Worm (Caenorhabditis elegans) whole organism, L1 larva: ENCODE data around the gene nep-20.

Experiments used
- C04F5.9 ChIP-seq: sonication (generic microtip); optimal IDR thresholded peaks from 2 replicates; lab custom pipeline; 2016; ENCODE audit warnings: missing genetic modification characterization, missing compliant biosample characterization
- C34B4.2 ChIP-seq: sonication (generic microtip); optimal IDR thresholded peaks from 2 replicates; lab custom pipeline; 2017; ENCODE audit warnings: mild to moderate bottlenecking, missing genetic modification characterization, missing compliant biosample characterization
- aly-2 ChIP-seq: fragments of 150-350 bp; optimal IDR thresholded peaks from 2 replicates; lab custom pipeline; 2014; ENCODE audit warnings: missing biosample characterization, missing genetic modification characterization
- blmp-1 ChIP-seq: fragments of 150-350 bp; optimal IDR thresholded peaks from 2 replicates; lab custom pipeline; 2014; ENCODE audit warnings: missing biosample characterization, missing genetic modification characterization
- ceh-82 ChIP-seq, 3 experiments: fragments of 150-350 bp in 1 of 3; sonication (generic microtip) in 2 of 3; optimal IDR thresholded peaks; 2 replicates each; lab custom pipeline; 2014 to 2017; ENCODE audit warnings: missing biosample characterization in 3 of 3, missing genetic modification characterization in 3 of 3
- ceh-90 ChIP-seq: sonication (generic microtip); optimal IDR thresholded peaks from 2 replicates; lab custom pipeline; 2016; ENCODE audit warnings: missing genetic modification characterization, missing compliant biosample characterization
- efl-1 ChIP-seq, 4 experiments: fragments of 150-350 bp; optimal IDR thresholded peaks in 3 of 4; peaks in 1 of 4; 1 replicate in 1 of 4; 2 replicates in 3 of 4; lab custom pipeline; 2014; ENCODE audit warnings: missing biosample characterization in 2 of 4, missing genetic modification characterization in 2 of 4, missing genetic modification reagents in 2 of 4
- efl-3 ChIP-seq: fragments of 200-800 bp; sonication (Bioruptor generic); optimal IDR thresholded peaks from 2 replicates; lab custom pipeline; 2018; ENCODE audit warnings: mild to moderate bottlenecking, missing genetic modification characterization, missing compliant biosample characterization
- egl-13 ChIP-seq: sonication (generic microtip); optimal IDR thresholded peaks from 2 replicates; lab custom pipeline; 2016; ENCODE audit warnings: missing genotype, missing genetic modification reagents, missing genetic modification characterization, missing compliant biosample characterization
- egl-27 ChIP-seq, 2 experiments: fragments of 150-350 bp in 1 of 2; sonication (generic microtip); optimal IDR thresholded peaks; 3 replicates each; lab custom pipeline; 2017 to 2018; ENCODE audit warnings: missing biosample characterization in 2 of 2, missing genetic modification characterization in 2 of 2, missing genetic modification reagents in 2 of 2
- elt-2 ChIP-seq: sonication (generic microtip); optimal IDR thresholded peaks from 2 replicates; lab custom pipeline; 2016; ENCODE audit warnings: missing genetic modification characterization, mild to moderate bottlenecking, inconsistent platforms, missing compliant biosample characterization, missing genetic modification reagents
- ets-5 ChIP-seq: fragments of 200-800 bp; sonication (Bioruptor generic); IDR thresholded peaks from 2 replicates; pipeline ENCODE4 v1.3.6; 2022; ENCODE audit warnings: missing genetic modification characterization, missing compliant biosample characterization
- fkh-10 ChIP-seq: sonication (generic microtip); optimal IDR thresholded peaks from 2 replicates; lab custom pipeline; 2017; ENCODE audit warnings: missing biosample characterization, missing genetic modification reagents, missing genetic modification characterization
- fkh-8 ChIP-seq: sonication (generic microtip); optimal IDR thresholded peaks from 2 replicates; lab custom pipeline; 2016; ENCODE audit warnings: mild to moderate bottlenecking, missing genetic modification characterization, missing compliant biosample characterization
- grh-1 ChIP-seq: fragments of 200-800 bp; sonication (Bioruptor generic); IDR thresholded peaks from 2 replicates; pipeline ENCODE4 v1.3.6; 2022; ENCODE audit warnings: missing genetic modification reagents, missing genetic modification characterization, missing compliant biosample characterization
- hlh-4 ChIP-seq: sonication (generic microtip); optimal IDR thresholded peaks from 2 replicates; lab custom pipeline; 2016; ENCODE audit warnings: mild to moderate bottlenecking, missing genetic modification characterization, missing compliant biosample characterization
- irx-1 ChIP-seq: sonication (generic microtip); optimal IDR thresholded peaks from 2 replicates; lab custom pipeline; 2016; ENCODE audit warnings: missing genetic modification characterization, missing compliant biosample characterization
- jun-1 ChIP-seq: fragments of 150-350 bp; optimal IDR thresholded peaks from 2 replicates; lab custom pipeline; 2014; ENCODE audit warnings: missing biosample characterization, missing genetic modification reagents, missing genetic modification characterization
- lin-14 ChIP-seq: fragments of 200-800 bp; sonication (Bioruptor generic); optimal IDR thresholded peaks from 2 replicates; lab custom pipeline; 2018; ENCODE audit warnings: mild to moderate bottlenecking, missing genetic modification characterization, moderate library complexity, missing compliant biosample characterization
- lin-15B ChIP-seq: fragments of 150-350 bp; sonication (generic microtip); optimal IDR thresholded peaks from 3 replicates; lab custom pipeline; 2014; ENCODE audit warnings: missing biosample characterization, missing genetic modification characterization
- lin-35 ChIP-seq, 2 experiments: fragments of 150-350 bp; optimal IDR thresholded peaks; 2 replicates each; lab custom pipeline; 2014; ENCODE audit warnings: missing biosample characterization in 2 of 2, missing genetic modification characterization in 2 of 2, missing genetic modification reagents in 2 of 2
- lsy-2 ChIP-seq, 2 experiments: fragments of 150-350 bp; optimal IDR thresholded peaks; 2 replicates each; lab custom pipeline; 2014; ENCODE audit warnings: missing biosample characterization in 2 of 2, missing genetic modification characterization in 2 of 2
- mef-2 ChIP-seq: fragments of 150-350 bp; optimal IDR thresholded peaks from 2 replicates; lab custom pipeline; 2014; ENCODE audit warnings: missing biosample characterization, missing genetic modification characterization
- nhr-19 ChIP-seq: fragments of 200-800 bp; sonication (Bioruptor generic); conservative IDR thresholded peaks from 2 replicates; pipeline ENCODE4 v1.3.6; 2022; ENCODE audit warnings: missing genetic modification characterization, missing compliant biosample characterization
- nhr-20 ChIP-seq: sonication (generic microtip); optimal IDR thresholded peaks from 2 replicates; lab custom pipeline; 2016; ENCODE audit warnings: mild to moderate bottlenecking, missing genetic modification characterization, missing compliant biosample characterization
- nhr-71 ChIP-seq: sonication (generic microtip); optimal IDR thresholded peaks from 2 replicates; lab custom pipeline; 2016; ENCODE audit warnings: mild to moderate bottlenecking, missing genetic modification characterization, moderate library complexity, missing compliant biosample characterization
- nhr-76 ChIP-seq: sonication (generic microtip); optimal IDR thresholded peaks from 2 replicates; lab custom pipeline; 2017; ENCODE audit warnings: missing biosample characterization, missing genetic modification characterization
- nhr-77 ChIP-seq: fragments of 150-350 bp; optimal IDR thresholded peaks from 2 replicates; lab custom pipeline; 2014; ENCODE audit warnings: missing biosample characterization, missing genetic modification characterization
- nhr-84 ChIP-seq: sonication (generic microtip); optimal IDR thresholded peaks from 2 replicates; lab custom pipeline; 2017; ENCODE audit warnings: missing biosample characterization, missing genetic modification characterization
- nhr-90 ChIP-seq: sonication (generic microtip); optimal IDR thresholded peaks from 2 replicates; lab custom pipeline; 2016; ENCODE audit warnings: mild to moderate bottlenecking, missing genetic modification characterization, missing compliant biosample characterization; ENCODE audit not compliant: poor library complexity
- snpc-4 ChIP-seq: fragments of 150-350 bp; optimal IDR thresholded peaks from 2 replicates; lab custom pipeline; 2014; ENCODE audit warnings: missing biosample characterization, missing genetic modification characterization
- sptf-1 ChIP-seq: fragments of 150-350 bp; optimal IDR thresholded peaks from 2 replicates; lab custom pipeline; 2014; ENCODE audit warnings: missing biosample characterization, missing genetic modification characterization
- sup-37 ChIP-seq: fragments of 200-800 bp; sonication (Bioruptor generic); optimal IDR thresholded peaks from 2 replicates; lab custom pipeline; 2018; ENCODE audit warnings: mild to moderate bottlenecking, missing genetic modification characterization, missing compliant biosample characterization
- swsn-7 ChIP-seq: sonication (generic microtip); optimal IDR thresholded peaks from 2 replicates; lab custom pipeline; 2016; ENCODE audit warnings: missing genetic modification characterization, missing compliant biosample characterization
- tlp-1 ChIP-seq: fragments of 150-350 bp; optimal IDR thresholded peaks from 2 replicates; lab custom pipeline; 2014; ENCODE audit warnings: missing biosample characterization, missing genetic modification characterization
- unc-130 ChIP-seq: fragments of 150-350 bp; optimal IDR thresholded peaks from 2 replicates; lab custom pipeline; 2017; ENCODE audit warnings: missing biosample characterization, missing genetic modification characterization, inconsistent platforms
- unc-98 ChIP-seq: fragments of 200-800 bp; sonication (Bioruptor generic); IDR thresholded peaks from 2 replicates; pipeline ENCODE4 v1.3.6; 2022; ENCODE audit warnings: missing genetic modification characterization, missing compliant biosample characterization
- vab-15 ChIP-seq: sonication (generic microtip); optimal IDR thresholded peaks from 2 replicates; lab custom pipeline; 2017; ENCODE audit warnings: missing genotype, mild to moderate bottlenecking, missing genetic modification characterization, missing compliant biosample characterization
- xbp-1 ChIP-seq: sonication (generic microtip); optimal IDR thresholded peaks from 2 replicates; lab custom pipeline; 2016; ENCODE audit warnings: missing genetic modification characterization, missing compliant biosample characterization

Gene nep-20

DNA sequence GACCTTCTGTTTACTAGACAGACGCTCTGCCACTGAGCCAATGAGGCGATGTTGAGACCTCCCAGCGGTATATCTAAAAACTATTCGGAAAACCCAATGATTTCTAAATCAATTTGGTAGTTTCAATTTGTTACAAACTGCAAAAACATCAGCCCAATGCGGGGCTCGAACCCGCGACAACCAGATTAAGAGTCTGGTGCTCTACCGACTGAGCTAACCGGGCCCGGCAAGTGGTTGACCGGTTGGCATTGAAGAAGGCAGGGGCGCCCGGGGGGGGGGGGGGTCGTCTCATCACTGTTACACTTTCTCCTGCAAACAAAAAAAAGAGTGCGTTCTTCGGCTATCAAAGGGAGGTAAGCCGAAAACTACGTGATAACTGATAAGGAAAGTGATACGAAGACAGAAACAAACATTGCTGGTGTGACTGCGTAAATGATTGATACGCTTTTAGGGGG is 43.9 kb upstream of the nep-20 start (continued):
- TF ChIP-seq aly-2 (tag; lab: Kevin White, UChicago) = no peak
- peak; percentile 62 for TF ChIP-seq tlp-1 (tag; lab: Kevin White, UChicago)
- peak; percentile 6 for TF ChIP-seq jun-1
- peak; percentile 60 for TF ChIP-seq nhr-71 (tag; lab: Kevin White, UChicago)
- no peak for TF ChIP-seq C04F5.9
- TF ChIP-seq unc-130 (tag; lab: Kevin White, UChicago) = no peak
- TF ChIP-seq lin-35 (GFP tag; optimal IDR thresholded peaks at IDR 0.05; lab: Kevin White, UChicago) = peak in 1 of 2 experiments; percentile 54
- no peak for TF ChIP-seq ets-5
- peak in 1 of 2 experiments; percentile 20 for TF ChIP-seq efl-1 (optimal IDR thresholded peaks at IDR 0.05; lab: Kevin White, UChicago)
- no peak for TF ChIP-seq efl-1 (GFP tag; optimal IDR thresholded peaks at IDR 0.05 in 1 of 2; lab: Kevin White, UChicago)
- peak; percentile 60 for TF ChIP-seq lin-14 (GFP tag; lab: Kevin White, UChicago)
- no peak for TF ChIP-seq egl-27 (tag; optimal IDR thresholded peaks at IDR 0.05; lab: Kevin White, UChicago)
- TF ChIP-seq snpc-4 (tag; lab: Kevin White, UChicago) = no peak
- peak; percentile 39 for TF ChIP-seq nhr-20 (tag; lab: Kevin White, UChicago)
- TF ChIP-seq nhr-77 (tag; lab: Kevin White, UChicago) = no peak
- TF ChIP-seq xbp-1 = peak; percentile 4
- TF ChIP-seq ceh-90 (tag; lab: Kevin White, UChicago) = no peak
- TF ChIP-seq swsn-7 (tag; lab: Kevin White, UChicago) = no peak
- no peak for TF ChIP-seq unc-98 (GFP tag; lab: Robert Waterston, UW)
- no peak for TF ChIP-seq mef-2
- TF ChIP-seq elt-2 = peak; percentile 97
- no peak for TF ChIP-seq nhr-84
- no peak for TF ChIP-seq sptf-1 (tag; lab: Kevin White, UChicago)
- TF ChIP-seq grh-1 (GFP tag; lab: Robert Waterston, UW) = 0 out of 2 replicates have a peak, but pooled peaks have one; percentile 6
- TF ChIP-seq fkh-8 (tag; lab: Kevin White, UChicago) = no peak
- TF ChIP-seq ceh-82 (tag; optimal IDR thresholded peaks at IDR 0.05; lab: Kevin White, UChicago) = peak in 1 of 3 experiments; percentile 3
- no peak for TF ChIP-seq vab-15 (tag; lab: Kevin White, UChicago)
- TF ChIP-seq nhr-19 (GFP tag; lab: Robert Waterston, UW) = peak; percentile 64
- TF ChIP-seq irx-1 = no peak
- no peak for TF ChIP-seq nhr-76 (tag; lab: Kevin White, UChicago)
- no peak for TF ChIP-seq hlh-4 (tag; lab: Kevin White, UChicago)
- no peak for TF ChIP-seq C34B4.2 (tag; lab: Kevin White, UChicago)
- no peak for TF ChIP-seq efl-3 (GFP tag; lab: Kevin White, UChicago)
- TF ChIP-seq sup-37 (GFP tag; lab: Kevin White, UChicago) = peak; percentile 10
- no peak for TF ChIP-seq lin-15B (tag; lab: Kevin White, UChicago)

DNA sequence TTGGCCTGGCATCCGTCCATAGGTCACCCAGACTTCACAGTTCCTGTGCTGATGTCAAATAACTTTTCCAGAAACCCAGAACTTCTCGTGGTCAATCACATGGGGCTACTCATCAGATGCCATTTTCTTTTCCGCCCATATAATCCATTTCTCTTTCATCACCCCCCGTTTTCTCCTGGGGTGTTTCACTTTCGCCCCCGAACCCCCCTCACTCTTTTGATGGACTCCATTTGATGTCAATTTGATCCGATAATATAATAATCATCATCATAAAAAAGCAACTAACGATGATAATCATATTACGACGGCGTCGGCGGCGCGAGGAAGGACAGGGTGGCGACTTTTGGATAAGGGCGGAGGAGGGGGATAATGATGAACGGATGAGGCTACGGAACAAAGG is 42.9 kb upstream of the nep-20 start:
- TF ChIP-seq blmp-1 (tag; lab: Kevin White, UChicago) (peak; percentile 90), efl-1 (optimal IDR thresholded peaks at IDR 0.05; lab: Kevin White, UChicago) (no peak), efl-1 (GFP tag; optimal IDR thresholded peaks at IDR 0.05 in 1 of 2; lab: Kevin White, UChicago) (no peak)
- TF ChIP-seq, all 84 proteins: peak for 1

DNA sequence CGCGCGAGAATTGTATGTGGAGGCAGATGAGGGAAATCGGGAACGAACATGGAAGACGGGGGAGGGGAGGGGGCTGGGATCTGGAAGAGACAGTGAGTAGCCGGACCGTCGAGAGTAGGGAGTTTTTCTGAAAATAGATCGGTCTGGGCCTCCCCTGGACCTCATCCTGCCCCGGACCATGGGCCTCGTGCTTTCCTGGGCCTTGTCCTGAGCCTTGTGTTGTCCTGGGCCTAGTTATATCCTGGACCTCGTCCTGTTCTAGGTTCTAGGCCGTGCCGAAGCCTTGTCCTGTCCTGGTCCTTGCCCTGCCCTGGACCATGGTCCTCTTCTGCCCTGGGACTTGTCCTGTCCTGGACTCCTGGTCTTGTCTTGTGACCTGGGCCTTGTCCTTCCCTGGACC is 42.0 kb upstream of the nep-20 start:
- no peak for TF ChIP-seq egl-13 (tag; lab: Kevin White, UChicago)
- TF ChIP-seq nhr-90 (tag; lab: Kevin White, UChicago) = no peak
- no peak for TF ChIP-seq hlh-4 (tag; lab: Kevin White, UChicago)
- no peak for TF ChIP-seq fkh-10 (GFP tag; lab: Kevin White, UChicago)
- no peak for TF ChIP-seq lsy-2 (tag; optimal IDR thresholded peaks at IDR 0.05; lab: Kevin White, UChicago)
